Fruit fly (Drosophila melanogaster): ENCODE results near the gene pll.

dm6 chr3R:27209561-27210275 lies 43.3 kb downstream of the pll start:
- no peak for TF ChIP-seq ey (GFP tag; optimal IDR thresholded peaks at IDR 0.05)
- no peak for TF ChIP-seq Hr83 (GFP tag; optimal IDR thresholded peaks at IDR 0.05; ENCODE audit: poor library complexity, severe bottlenecking)
